Worm (Caenorhabditis elegans) whole organism, L1 larva: ENCODE results near the gene cpg-1.
A peak's percentile ranks its signal among the peaks of the same experiment; 100 is the strongest.

Source experiments
- C04F5.9 ChIP-seq: sonication (generic microtip); optimal IDR thresholded peaks from 2 replicates; lab custom pipeline; 2016; ENCODE audit warnings: missing genetic modification characterization, missing compliant biosample characterization
- Y116A8C.19 ChIP-seq: sonication (generic microtip); optimal IDR thresholded peaks from 2 replicates; lab custom pipeline; 2016; ENCODE audit warnings: missing compliant biosample characterization, missing genetic modification characterization, borderline replicate concordance
- alr-1 ChIP-seq: fragments of 200-800 bp; sonication (Bioruptor generic); optimal IDR thresholded peaks from 2 replicates; lab custom pipeline; 2018; ENCODE audit warnings: borderline replicate concordance, mild to moderate bottlenecking, missing genetic modification characterization, missing compliant biosample characterization
- ama-1 ChIP-seq: fragments of 150-350 bp; optimal IDR thresholded peaks from 2 replicates; lab custom pipeline; 2014
- blmp-1 ChIP-seq: fragments of 150-350 bp; optimal IDR thresholded peaks from 2 replicates; lab custom pipeline; 2014; ENCODE audit warnings: missing biosample characterization, missing genetic modification characterization
- ceh-82 ChIP-seq, 3 experiments: fragments of 150-350 bp in 1 of 3; sonication (generic microtip) in 2 of 3; optimal IDR thresholded peaks; 2 replicates each; lab custom pipeline; 2014 to 2017; ENCODE audit warnings: missing biosample characterization in 3 of 3, missing genetic modification characterization in 3 of 3
- ceh-88 ChIP-seq: fragments of 200-800 bp; sonication (Bioruptor generic); IDR thresholded peaks from 2 replicates; pipeline ENCODE4 v1.3.6; 2022; ENCODE audit warnings: missing genetic modification characterization, missing compliant biosample characterization
- ces-1 ChIP-seq: fragments of 150-350 bp; optimal IDR thresholded peaks from 2 replicates; lab custom pipeline; 2014; ENCODE audit warnings: missing biosample characterization, missing genetic modification reagents, missing genetic modification characterization
- efl-1 ChIP-seq, 4 experiments: fragments of 150-350 bp; optimal IDR thresholded peaks in 3 of 4; peaks in 1 of 4; 1 replicate in 1 of 4; 2 replicates in 3 of 4; lab custom pipeline; 2014; ENCODE audit warnings: missing biosample characterization in 2 of 4, missing genetic modification characterization in 2 of 4, missing genetic modification reagents in 2 of 4
- egl-13 ChIP-seq: sonication (generic microtip); optimal IDR thresholded peaks from 2 replicates; lab custom pipeline; 2016; ENCODE audit warnings: missing genotype, missing genetic modification reagents, missing genetic modification characterization, missing compliant biosample characterization
- egl-27 ChIP-seq, 2 experiments: fragments of 150-350 bp in 1 of 2; sonication (generic microtip); optimal IDR thresholded peaks; 3 replicates each; lab custom pipeline; 2017 to 2018; ENCODE audit warnings: missing biosample characterization in 2 of 2, missing genetic modification characterization in 2 of 2, missing genetic modification reagents in 2 of 2
- elt-3 ChIP-seq, 6 experiments: fragments of 150-350 bp in 1 of 6; sonication (generic microtip); optimal IDR thresholded peaks; 2 replicates each; lab custom pipeline; 2017 to 2018; ENCODE audit warnings: missing biosample characterization in 6 of 6, missing genetic modification characterization in 6 of 6, inconsistent platforms in 1 of 6
- ets-5 ChIP-seq: fragments of 200-800 bp; sonication (Bioruptor generic); IDR thresholded peaks from 2 replicates; pipeline ENCODE4 v1.3.6; 2022; ENCODE audit warnings: missing genetic modification characterization, missing compliant biosample characterization
- fkh-4 ChIP-seq: sonication (generic microtip); optimal IDR thresholded peaks from 2 replicates; lab custom pipeline; 2016; ENCODE audit warnings: missing compliant biosample characterization, missing genetic modification characterization, borderline replicate concordance
- fos-1 ChIP-seq: fragments of 150-350 bp; optimal IDR thresholded peaks from 2 replicates; lab custom pipeline; 2014; ENCODE audit warnings: missing biosample characterization, missing genetic modification characterization
- grh-1 ChIP-seq: fragments of 200-800 bp; sonication (Bioruptor generic); IDR thresholded peaks from 2 replicates; pipeline ENCODE4 v1.3.6; 2022; ENCODE audit warnings: missing genetic modification reagents, missing genetic modification characterization, missing compliant biosample characterization
- hlh-17 ChIP-seq: fragments of 200-800 bp; sonication (Bioruptor generic); optimal IDR thresholded peaks from 2 replicates; lab custom pipeline; 2018; ENCODE audit warnings: missing genetic modification characterization, mild to moderate bottlenecking, missing compliant biosample characterization, moderate library complexity, borderline replicate concordance
- lin-35 ChIP-seq, 2 experiments: fragments of 150-350 bp; optimal IDR thresholded peaks; 2 replicates each; lab custom pipeline; 2014; ENCODE audit warnings: missing biosample characterization in 2 of 2, missing genetic modification characterization in 2 of 2, missing genetic modification reagents in 2 of 2
- lin-39 ChIP-seq: fragments of 150-350 bp; optimal IDR thresholded peaks from 2 replicates; lab custom pipeline; 2014; ENCODE audit warnings: missing biosample characterization, missing genetic modification reagents, missing genetic modification characterization
- lsy-2 ChIP-seq, 2 experiments: fragments of 150-350 bp; optimal IDR thresholded peaks; 2 replicates each; lab custom pipeline; 2014; ENCODE audit warnings: missing biosample characterization in 2 of 2, missing genetic modification characterization in 2 of 2
- mef-2 ChIP-seq: fragments of 150-350 bp; optimal IDR thresholded peaks from 2 replicates; lab custom pipeline; 2014; ENCODE audit warnings: missing biosample characterization, missing genetic modification characterization
- nhr-11 ChIP-seq: fragments of 150-350 bp; optimal IDR thresholded peaks from 2 replicates; lab custom pipeline; 2014; ENCODE audit warnings: missing biosample characterization, missing genetic modification characterization
- nhr-47 ChIP-seq: sonication (generic microtip); optimal IDR thresholded peaks from 2 replicates; lab custom pipeline; 2016; ENCODE audit warnings: mild to moderate bottlenecking, missing genetic modification characterization, moderate library complexity, missing compliant biosample characterization
- nhr-76 ChIP-seq: sonication (generic microtip); optimal IDR thresholded peaks from 2 replicates; lab custom pipeline; 2017; ENCODE audit warnings: missing biosample characterization, missing genetic modification characterization
- nhr-84 ChIP-seq: sonication (generic microtip); optimal IDR thresholded peaks from 2 replicates; lab custom pipeline; 2017; ENCODE audit warnings: missing biosample characterization, missing genetic modification characterization
- nhr-85 ChIP-seq: sonication (generic microtip); peaks from one replicate; lab custom pipeline; 2016; ENCODE audit warnings: missing genetic modification characterization, inconsistent platforms, missing compliant biosample characterization
- pag-3 ChIP-seq: sonication (generic microtip); optimal IDR thresholded peaks from 2 replicates; lab custom pipeline; 2017; ENCODE audit warnings: missing genetic modification characterization, mild to moderate bottlenecking, missing compliant biosample characterization, antibody characterized with exemption, borderline replicate concordance; ENCODE audit not compliant: insufficient read depth
- pax-3 ChIP-seq: fragments of 200-800 bp; sonication (Bioruptor generic); optimal IDR thresholded peaks from 2 replicates; lab custom pipeline; 2018; ENCODE audit warnings: mild to moderate bottlenecking, missing genetic modification characterization, moderate library complexity, missing compliant biosample characterization
- pqm-1 ChIP-seq: sonication (generic microtip); optimal IDR thresholded peaks from 3 replicates; lab custom pipeline; 2017; ENCODE audit warnings: missing biosample characterization, missing genetic modification characterization
- rnt-1 ChIP-seq: sonication (generic microtip); optimal IDR thresholded peaks from 2 replicates; lab custom pipeline; 2016; ENCODE audit warnings: mild to moderate bottlenecking, missing genetic modification characterization, moderate library complexity, missing compliant biosample characterization
- snpc-4 ChIP-seq: fragments of 150-350 bp; optimal IDR thresholded peaks from 2 replicates; lab custom pipeline; 2014; ENCODE audit warnings: missing biosample characterization, missing genetic modification characterization
- snu-23 ChIP-seq: sonication (generic microtip); optimal IDR thresholded peaks from 2 replicates; lab custom pipeline; 2016; ENCODE audit warnings: missing genetic modification characterization, missing compliant biosample characterization
- sup-37 ChIP-seq: fragments of 200-800 bp; sonication (Bioruptor generic); optimal IDR thresholded peaks from 2 replicates; lab custom pipeline; 2018; ENCODE audit warnings: mild to moderate bottlenecking, missing genetic modification characterization, missing compliant biosample characterization
- swsn-7 ChIP-seq: sonication (generic microtip); optimal IDR thresholded peaks from 2 replicates; lab custom pipeline; 2016; ENCODE audit warnings: missing genetic modification characterization, missing compliant biosample characterization
- tbx-2 ChIP-seq: sonication (generic microtip); optimal IDR thresholded peaks from 2 replicates; lab custom pipeline; 2016; ENCODE audit warnings: missing genetic modification characterization, missing compliant biosample characterization
- tlp-1 ChIP-seq: fragments of 150-350 bp; optimal IDR thresholded peaks from 2 replicates; lab custom pipeline; 2014; ENCODE audit warnings: missing biosample characterization, missing genetic modification characterization
- unc-86 ChIP-seq: sonication (generic microtip); optimal IDR thresholded peaks from 2 replicates; lab custom pipeline; 2016; ENCODE audit warnings: missing genetic modification characterization, missing compliant biosample characterization

The cpg-1 gene

ce11 chrIII:4475428-4475968, 13.7 kb upstream of the cpg-1 start, which contains the start of gene rps-1 (continued):
- no peak for TF ChIP-seq Y116A8C.19
- TF ChIP-seq snu-23 (GFP tag; lab: Kevin White, UChicago), result peak; percentile 100
- TF ChIP-seq tlp-1 (tag; lab: Kevin White, UChicago), result no peak
- TF ChIP-seq pag-3 (tag; lab: Kevin White, UChicago), result peak; percentile 33

DNA sequence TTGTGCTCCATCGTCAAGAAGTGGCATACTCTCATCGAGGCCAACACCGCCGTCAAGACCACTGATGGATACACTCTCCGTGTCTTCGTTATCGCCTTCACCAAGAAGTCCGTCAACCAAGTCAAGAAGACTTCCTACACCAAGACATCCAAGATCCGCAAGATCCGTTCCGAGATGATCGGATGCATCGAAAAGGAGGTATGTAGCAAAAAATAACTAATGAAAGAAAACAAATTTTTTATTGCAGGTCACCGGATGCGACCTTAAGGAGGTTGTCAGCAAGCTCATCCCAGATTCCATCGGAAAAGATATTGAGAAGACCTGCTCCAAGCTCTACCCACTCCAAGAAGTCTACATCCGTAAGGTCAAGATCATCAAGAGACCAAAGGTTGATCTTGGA, 12.8 kb upstream of the cpg-1 start:
- TF ChIP-seq unc-86 (tag; lab: Kevin White, UChicago), result no peak
- TF ChIP-seq mef-2, result no peak
- TF ChIP-seq nhr-84 (tag; lab: Kevin White, UChicago), result no peak
- no peak for TF ChIP-seq fos-1
- TF ChIP-seq pag-3 (tag; lab: Kevin White, UChicago), result no peak
- TF ChIP-seq C04F5.9 (tag; lab: Kevin White, UChicago), result no peak
- TF ChIP-seq alr-1 (tag; lab: Kevin White, UChicago), result no peak
- no peak for TF ChIP-seq egl-27 (tag; optimal IDR thresholded peaks at IDR 0.05; lab: Kevin White, UChicago)
- no peak for TF ChIP-seq hlh-17 (GFP tag; lab: Kevin White, UChicago)
- TF ChIP-seq elt-3 (tag; optimal IDR thresholded peaks at IDR 0.05; lab: Kevin White, UChicago), result no peak
- TF ChIP-seq fkh-4 (tag; lab: Kevin White, UChicago), result no peak

DNA sequence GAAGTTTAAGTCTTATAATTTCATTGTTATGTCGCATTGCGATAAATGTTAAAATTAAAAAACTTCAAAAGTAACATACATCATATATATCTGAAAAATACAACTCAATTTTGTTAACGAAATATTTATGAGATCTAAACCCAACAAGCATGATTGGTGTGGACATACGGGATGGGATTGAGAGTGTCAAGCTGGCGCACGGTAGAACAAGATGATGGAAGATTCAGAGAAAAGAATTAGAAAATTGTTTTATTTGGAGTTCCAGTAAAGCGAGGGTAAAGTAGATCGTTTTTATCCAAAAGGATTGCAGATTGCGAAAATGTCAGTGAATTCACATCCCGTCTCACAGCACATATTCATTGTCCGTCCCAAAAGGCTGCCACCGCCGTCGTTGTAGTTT, 12.4 kb upstream of the cpg-1 start:
- TF ChIP-seq lsy-2 (tag; optimal IDR thresholded peaks at IDR 0.05; lab: Kevin White, UChicago) (peak in 1 of 2 experiments; percentile 14), lin-35 (GFP tag; optimal IDR thresholded peaks at IDR 0.05; lab: Kevin White, UChicago) (no peak), ceh-88 (GFP tag; lab: Robert Waterston, UW) (no peak)

DNA sequence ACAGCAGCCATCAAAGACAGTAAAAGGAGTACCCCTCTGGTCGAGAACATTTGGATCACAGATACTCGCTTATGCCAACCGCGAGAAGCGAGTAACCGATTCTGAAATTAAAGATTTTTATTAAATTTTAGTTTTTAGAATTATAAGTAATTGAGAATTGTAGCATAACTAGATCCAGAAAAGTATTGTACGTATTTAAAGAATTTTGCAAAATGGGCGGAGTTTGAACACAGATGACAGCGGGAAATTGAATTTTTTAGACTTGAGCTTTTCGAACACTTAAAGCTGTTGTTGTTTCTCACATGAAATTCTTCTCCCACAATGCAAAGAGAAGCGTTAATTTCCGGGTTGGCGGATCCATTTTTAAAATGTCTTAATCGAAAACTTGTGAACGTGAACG, 11.7 kb upstream of the cpg-1 start, which contains the start of gene ins-17:
Gene ins-17 (minus strand): TSS at position 101 of the 400 bp plus-strand sequence.
- no peak for TF ChIP-seq nhr-11
- no peak for TF ChIP-seq grh-1 (GFP tag; lab: Robert Waterston, UW)
- no peak for TF ChIP-seq tbx-2
- TF ChIP-seq rnt-1, result no peak
- TF ChIP-seq lin-39 (tag; lab: Kevin White, UChicago), result no peak
- no peak for TF ChIP-seq swsn-7
- TF ChIP-seq hlh-17 (GFP tag; lab: Kevin White, UChicago), result no peak
- TF ChIP-seq snpc-4 (tag; lab: Kevin White, UChicago), result no peak
- no peak for TF ChIP-seq blmp-1 (tag; lab: Kevin White, UChicago)
- TF ChIP-seq pax-3 (tag; lab: Kevin White, UChicago), result no peak
- no peak for TF ChIP-seq lin-35 (GFP tag; optimal IDR thresholded peaks at IDR 0.05; lab: Kevin White, UChicago)
- no peak for TF ChIP-seq ces-1
- no peak for TF ChIP-seq efl-1 (optimal IDR thresholded peaks at IDR 0.05; lab: Kevin White, UChicago)
- TF ChIP-seq efl-1 (GFP tag; optimal IDR thresholded peaks at IDR 0.05 in 1 of 2; lab: Kevin White, UChicago), result no peak
- TF ChIP-seq ama-1 (lab: Kevin White, UChicago), result no peak
- TF ChIP-seq nhr-85 (tag; lab: Kevin White, UChicago), result no peak
- TF ChIP-seq nhr-47 (tag; lab: Kevin White, UChicago), result no peak
- TF ChIP-seq ceh-82 (tag; optimal IDR thresholded peaks at IDR 0.05; lab: Kevin White, UChicago), result no peak
- no peak for TF ChIP-seq ets-5
- TF ChIP-seq, all 84 proteins: peak for 0

- no peak for TF ChIP-seq egl-27 (tag; optimal IDR thresholded peaks at IDR 0.05; lab: Kevin White, UChicago)
- TF ChIP-seq nhr-76 (tag; lab: Kevin White, UChicago), result no peak
- TF ChIP-seq sup-37 (GFP tag; lab: Kevin White, UChicago), result no peak
- no peak for TF ChIP-seq snpc-4 (tag; lab: Kevin White, UChicago)
- TF ChIP-seq pqm-1 (tag; lab: Kevin White, UChicago), result no peak
- no peak for TF ChIP-seq egl-13
- TF ChIP-seq pag-3 (tag; lab: Kevin White, UChicago), result no peak
These were observed 7.4 kb upstream of the cpg-1 start for ce11 chrIII:4481787-4482186.
